Worm (Caenorhabditis elegans) whole organism, young adult: ENCODE results near the gene irld-44.

Source experiments
- Y79H2A.3 ChIP-seq: fragments of 200-800 bp; sonication (Bioruptor generic); conservative IDR thresholded peaks from 2 replicates; pipeline ENCODE4 v1.3.6; 2022; ENCODE audit warnings: missing genetic modification reagents, missing genetic modification characterization, missing compliant biosample characterization
- ztf-25 ChIP-seq: fragments of 200-800 bp; sonication (Bioruptor generic); IDR thresholded peaks from 2 replicates; pipeline ENCODE4 v1.3.6; 2022; ENCODE audit warnings: missing genetic modification reagents, missing genetic modification characterization, missing compliant biosample characterization

ce11 chrV:1631717-1632116 lies 19.4 kb upstream of the irld-44 start, which contains the start of gene irld-17:
- TF ChIP-seq ztf-25 (no peak), Y79H2A.3 (GFP tag; lab: Robert Waterston, UW) (no peak)
